Worm (Caenorhabditis elegans) whole organism, mixed stage, embryonic: ENCODE data around the gene K05F6.4.

Experiments
- blmp-1 ChIP-seq: fragments of 150-350 bp; optimal IDR thresholded peaks from 2 replicates; lab custom pipeline; 2014; ENCODE audit warnings: missing biosample characterization, missing genetic modification characterization
- elt-3 ChIP-seq: fragments of 150-350 bp; optimal IDR thresholded peaks from 2 replicates; lab custom pipeline; 2014; ENCODE audit warnings: missing biosample characterization, missing genetic modification characterization
- mep-1 ChIP-seq: fragments of 150-350 bp; optimal IDR thresholded peaks from 2 replicates; lab custom pipeline; 2017; ENCODE audit warnings: missing biosample characterization, missing genetic modification reagents, missing genetic modification characterization, inconsistent platforms
- snpc-4 ChIP-seq: fragments of 150-350 bp; optimal IDR thresholded peaks from 2 replicates; lab custom pipeline; 2014; ENCODE audit warnings: missing biosample characterization, missing genetic modification characterization

- TF ChIP-seq blmp-1 (tag; lab: Kevin White, UChicago) (no peak), mep-1 (tag; lab: Kevin White, UChicago) (no peak), snpc-4 (no peak), elt-3 (tag; lab: Kevin White, UChicago) (no peak)
Measured at ce11 chrII:1500959-1501358, 42.3 kb upstream of the K05F6.4 start.
